Worm (Caenorhabditis elegans): ENCODE data around the gene T25C12.3.

The T25C12.3 gene

DNA sequence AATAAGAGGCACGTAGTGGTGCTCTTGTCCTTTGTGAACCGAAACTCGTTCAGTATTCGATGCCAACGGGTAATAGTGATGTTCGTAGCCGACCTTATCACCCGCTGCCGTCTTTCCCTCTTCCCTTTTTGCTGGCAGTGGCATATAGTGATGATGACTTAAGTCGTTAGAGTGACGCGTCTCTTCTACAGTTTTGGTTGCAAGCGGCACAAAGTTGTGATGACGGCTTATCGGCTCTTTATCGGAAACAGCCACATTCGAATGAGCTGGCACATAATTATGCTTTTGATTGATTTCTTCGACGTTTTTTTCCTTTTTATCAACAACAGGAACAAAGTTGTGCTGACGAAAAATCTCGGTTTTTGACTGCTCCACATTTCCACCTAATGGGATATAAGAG lies 15.6 kb upstream of the T25C12.3 start:
- TF ChIP-seq mls-2 (tag; optimal IDR thresholded peaks at IDR 0.05): no peak
- no peak for TF ChIP-seq lin-13 (tag; optimal IDR thresholded peaks at IDR 0.05)
- no peak for TF ChIP-seq mep-1 (tag; optimal IDR thresholded peaks at IDR 0.05)
- TF ChIP-seq lsy-2 (tag; optimal IDR thresholded peaks at IDR 0.05): no peak
- TF ChIP-seq bed-3 (GFP tag; optimal IDR thresholded peaks at IDR 0.05): no peak
- TF ChIP-seq sptf-1 (tag; optimal IDR thresholded peaks at IDR 0.05): no peak
- no peak for TF ChIP-seq ceh-39 (tag; optimal IDR thresholded peaks at IDR 0.05)
- no peak for TF ChIP-seq sem-2 (GFP tag; optimal IDR thresholded peaks at IDR 0.05)

DNA sequence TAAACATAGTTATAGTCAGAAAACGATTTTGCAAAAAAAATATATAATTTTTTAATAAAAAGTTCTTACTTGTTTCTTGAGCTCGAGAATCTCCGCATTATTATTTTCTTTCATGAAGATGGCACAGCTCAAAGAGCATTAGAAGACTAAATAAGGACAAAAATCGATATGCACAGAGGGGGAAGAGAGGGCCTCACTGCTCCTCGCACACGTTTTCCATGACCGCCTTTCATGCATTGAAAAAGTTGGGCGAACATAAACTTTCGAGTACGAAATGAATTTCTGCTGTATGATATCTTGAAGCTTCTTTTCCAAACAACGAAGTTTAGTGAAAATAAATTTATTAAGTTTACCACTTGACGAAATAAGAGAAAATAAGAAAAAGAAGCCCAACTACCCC lies 11.4 kb upstream of the T25C12.3 start, which contains the start of gene ccdc-149:
TSS of gene ccdc-149 (minus strand) at position 221 of the 400 bp plus-strand sequence.
- TF ChIP-seq pha-4 (tag; optimal IDR thresholded peaks at IDR 0.05): no peak

DNA sequence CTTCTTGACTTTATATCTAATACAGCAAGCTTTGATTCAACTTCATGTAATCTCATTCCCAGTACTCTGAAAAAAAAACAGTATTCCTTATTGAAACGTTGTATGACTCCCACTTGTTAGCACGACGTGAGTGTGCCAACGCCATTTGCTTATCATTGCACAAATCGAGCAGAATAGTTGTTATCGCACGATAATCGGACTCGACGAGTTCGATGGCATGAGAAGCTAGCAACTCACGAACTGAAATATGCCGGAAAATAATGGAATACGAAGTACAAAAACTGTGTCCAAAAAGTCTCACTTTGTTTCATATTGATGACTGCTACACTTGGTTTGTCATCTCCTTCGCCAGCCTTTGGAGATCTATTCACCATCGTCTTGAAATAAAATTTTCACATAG lies 9.7 kb upstream of the T25C12.3 start:
- TF ChIP-seq hlh-1 (tag; optimal IDR thresholded peaks at IDR 0.05) (no peak), ces-1 (GFP tag; optimal IDR thresholded peaks at IDR 0.05) (no peak), nhr-28 (tag; optimal IDR thresholded peaks at IDR 0.05) (no peak), mls-2 (tag; optimal IDR thresholded peaks at IDR 0.05) (no peak), blmp-1 (tag; optimal IDR thresholded peaks at IDR 0.05) (no peak), mep-1 (tag; optimal IDR thresholded peaks at IDR 0.05) (no peak), elt-3 (tag; optimal IDR thresholded peaks at IDR 0.05) (no peak), unc-39 (tag; optimal IDR thresholded peaks at IDR 0.05) (no peak), lin-13 (tag; optimal IDR thresholded peaks at IDR 0.05) (no peak), lsy-2 (tag; optimal IDR thresholded peaks at IDR 0.05) (no peak), cnd-1 (tag; optimal IDR thresholded peaks at IDR 0.05) (no peak), ztf-11 (tag; optimal IDR thresholded peaks at IDR 0.05) (no peak)

DNA sequence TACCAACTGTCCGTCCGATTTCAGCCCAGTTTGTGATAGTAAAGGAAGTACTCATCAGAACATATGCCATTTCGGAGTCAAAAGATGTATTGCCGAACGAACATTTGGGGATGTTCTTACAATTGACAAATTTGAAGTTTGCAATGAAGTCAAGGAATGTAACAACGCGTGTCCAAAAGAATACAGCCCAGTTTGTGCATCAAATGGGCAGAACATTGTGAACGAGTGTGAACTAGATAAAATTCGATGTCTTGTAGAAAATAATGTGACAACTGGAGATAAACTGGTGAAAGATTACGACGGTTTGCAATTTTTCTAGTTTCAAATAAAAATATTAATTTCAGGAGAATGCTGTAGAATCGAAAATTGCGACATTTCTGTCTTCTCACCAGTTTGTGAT lies 8.0 kb upstream of the T25C12.3 start:
- TF ChIP-seq cnd-1 (tag; optimal IDR thresholded peaks at IDR 0.05) (no peak), zip-8 (tag; optimal IDR thresholded peaks at IDR 0.05) (no peak), lsy-2 (tag; optimal IDR thresholded peaks at IDR 0.05) (no peak), nhr-12 (tag; optimal IDR thresholded peaks at IDR 0.05) (no peak), lin-13 (tag; optimal IDR thresholded peaks at IDR 0.05) (no peak), bed-3 (GFP tag; optimal IDR thresholded peaks at IDR 0.05) (no peak), M03D4.4 (tag; optimal IDR thresholded peaks at IDR 0.05) (no peak), elt-1 (tag; optimal IDR thresholded peaks at IDR 0.05; ENCODE audit: borderline replicate concordance, insufficient read depth) (no peak), flh-1 (GFP tag; optimal IDR thresholded peaks at IDR 0.05) (no peak), sptf-1 (tag; optimal IDR thresholded peaks at IDR 0.05) (no peak), snpc-4 (tag; optimal IDR thresholded peaks at IDR 0.05) (no peak), elt-3 (tag; optimal IDR thresholded peaks at IDR 0.05) (no peak), blmp-1 (tag; optimal IDR thresholded peaks at IDR 0.05) (no peak), nhr-28 (tag; optimal IDR thresholded peaks at IDR 0.05) (no peak), ceh-39 (tag; optimal IDR thresholded peaks at IDR 0.05) (no peak)

DNA sequence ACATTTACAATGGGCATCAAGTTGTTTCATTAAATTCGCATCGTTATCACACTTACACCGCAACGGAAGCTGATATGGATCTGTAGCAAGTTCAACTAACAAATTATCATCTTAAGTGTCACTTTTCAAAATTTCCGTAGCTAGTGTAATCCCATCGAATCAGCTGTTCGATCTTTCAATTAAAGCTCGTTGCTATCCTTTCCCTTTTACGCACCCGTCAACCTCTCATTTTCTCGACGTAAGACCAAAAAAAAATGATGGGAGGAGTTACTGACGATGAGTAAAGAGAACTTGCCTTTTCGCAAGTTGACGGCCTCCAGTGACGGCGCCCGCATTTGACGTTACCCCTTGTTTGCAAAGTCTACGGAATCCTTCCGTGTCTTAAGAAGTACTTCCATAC lies 2.2 kb upstream of the T25C12.3 start, which contains the start of gene F29G6.1:
TSS of gene F29G6.1 (plus strand) at position 301 of the 400 bp plus-strand sequence.
- no peak for TF ChIP-seq blmp-1 (tag; optimal IDR thresholded peaks at IDR 0.05)
- no peak for TF ChIP-seq snpc-4 (tag; optimal IDR thresholded peaks at IDR 0.05)
- no peak for TF ChIP-seq flh-1 (GFP tag; optimal IDR thresholded peaks at IDR 0.05)
- TF ChIP-seq hlh-1 (tag; optimal IDR thresholded peaks at IDR 0.05): no peak
- no peak for TF ChIP-seq ceh-39 (tag; optimal IDR thresholded peaks at IDR 0.05)
- no peak for TF ChIP-seq zip-8 (tag; optimal IDR thresholded peaks at IDR 0.05)
- no peak for TF ChIP-seq drap-1 (GFP tag; optimal IDR thresholded peaks at IDR 0.05)
- no peak for TF ChIP-seq mab-5 (tag; optimal IDR thresholded peaks at IDR 0.05)
- no peak for TF ChIP-seq unc-39 (tag; optimal IDR thresholded peaks at IDR 0.05)
- TF ChIP-seq pha-4 (tag; optimal IDR thresholded peaks at IDR 0.05): no peak
- TF ChIP-seq mls-2 (tag; optimal IDR thresholded peaks at IDR 0.05): no peak
- TF ChIP-seq nhr-76 (tag; optimal IDR thresholded peaks at IDR 0.05): no peak
- TF ChIP-seq lin-13 (tag; optimal IDR thresholded peaks at IDR 0.05): no peak
- no peak for TF ChIP-seq ham-2 (GFP tag; optimal IDR thresholded peaks at IDR 0.05)
- no peak for TF ChIP-seq M03D4.4 (tag; optimal IDR thresholded peaks at IDR 0.05)
- no peak for TF ChIP-seq elt-1 (tag; optimal IDR thresholded peaks at IDR 0.05; ENCODE audit: borderline replicate concordance, insufficient read depth)
- TF ChIP-seq elt-3 (tag; optimal IDR thresholded peaks at IDR 0.05): no peak
- TF ChIP-seq cnd-1 (tag; optimal IDR thresholded peaks at IDR 0.05): no peak

DNA sequence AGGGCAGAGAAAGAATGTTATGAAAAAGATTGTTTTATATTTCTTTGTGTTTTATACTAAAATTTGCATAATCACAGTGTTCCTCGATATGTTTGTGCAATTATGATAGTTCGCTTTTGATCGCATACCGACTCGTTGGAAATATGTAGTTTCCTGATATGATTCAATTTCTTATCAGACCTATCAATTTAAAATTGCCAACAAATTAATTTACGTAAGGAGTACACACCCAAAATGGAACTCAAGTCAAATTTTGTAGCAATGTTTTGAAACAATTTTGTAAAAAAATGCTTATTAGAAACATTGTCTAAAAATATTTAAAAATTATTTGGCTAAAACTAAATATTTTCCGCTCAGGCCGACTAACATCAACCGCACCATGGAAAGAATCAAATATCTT lies 790 bp upstream of the T25C12.3 start:
- TF ChIP-seq ces-1 (GFP tag; optimal IDR thresholded peaks at IDR 0.05) (no peak), nhr-237 (tag; optimal IDR thresholded peaks at IDR 0.05) (no peak), pha-4 (tag; optimal IDR thresholded peaks at IDR 0.05) (no peak), lsy-2 (tag; optimal IDR thresholded peaks at IDR 0.05) (no peak), elt-1 (tag; optimal IDR thresholded peaks at IDR 0.05; ENCODE audit: borderline replicate concordance, insufficient read depth) (no peak), unc-62 (GFP tag; optimal IDR thresholded peaks at IDR 0.05) (no peak), cnd-1 (tag; optimal IDR thresholded peaks at IDR 0.05) (no peak), mls-2 (tag; optimal IDR thresholded peaks at IDR 0.05) (no peak), sptf-1 (tag; optimal IDR thresholded peaks at IDR 0.05) (no peak), ham-2 (GFP tag; optimal IDR thresholded peaks at IDR 0.05) (no peak), lin-13 (tag; optimal IDR thresholded peaks at IDR 0.05) (no peak), nhr-76 (tag; optimal IDR thresholded peaks at IDR 0.05) (no peak), mep-1 (tag; optimal IDR thresholded peaks at IDR 0.05) (no peak), unc-120 (tag; optimal IDR thresholded peaks at IDR 0.05; ENCODE audit: poor library complexity, severe bottlenecking) (no peak)

Measured in whole organism, mixed stage, embryonic.